Worm (Caenorhabditis elegans): ENCODE data around the gene F56D6.19.
A peak's percentile ranks its signal among the peaks of the same experiment; 100 is the strongest.

F56D6.19 gene

DNA sequence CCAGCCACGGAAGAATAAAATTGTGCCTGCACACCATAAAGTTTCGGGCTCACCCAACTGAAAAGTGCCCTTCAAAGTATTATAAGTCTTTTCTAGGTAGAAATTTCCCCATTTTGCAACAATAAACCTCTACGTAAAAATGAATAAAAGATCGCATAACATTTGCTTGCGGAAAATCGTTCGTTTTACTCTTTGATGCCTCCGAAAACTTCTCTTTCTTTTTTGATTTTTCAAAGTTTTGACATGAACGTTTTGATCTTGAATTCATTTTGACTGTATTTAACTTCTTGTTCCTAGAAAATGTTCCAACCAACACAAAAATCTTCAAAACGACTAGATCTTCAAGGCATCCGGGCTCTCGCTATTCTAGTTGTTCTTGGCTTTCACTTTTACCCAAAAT is 25.6 kb upstream of the F56D6.19 start, which contains the start of gene oac-21:
oac-21 (plus strand) TSS at position 301 of the 400 bp plus-strand sequence.
- TF ChIP-seq nhr-77 (tag; optimal IDR thresholded peaks at IDR 0.05) (no peak), nhr-42 (GFP tag; IDR thresholded peaks at IDR 0.05) (no peak), F44E2.7 (GFP tag; IDR thresholded peaks at IDR 0.05) (no peak), lir-3 (tag; optimal IDR thresholded peaks at IDR 0.05) (no peak), ZK337.2 (GFP tag; IDR thresholded peaks at IDR 0.05) (no peak), daf-19 (GFP tag; conservative IDR thresholded peaks at IDR 0.05) (no peak), zip-11 (GFP tag; IDR thresholded peaks at IDR 0.05) (no peak)

DNA sequence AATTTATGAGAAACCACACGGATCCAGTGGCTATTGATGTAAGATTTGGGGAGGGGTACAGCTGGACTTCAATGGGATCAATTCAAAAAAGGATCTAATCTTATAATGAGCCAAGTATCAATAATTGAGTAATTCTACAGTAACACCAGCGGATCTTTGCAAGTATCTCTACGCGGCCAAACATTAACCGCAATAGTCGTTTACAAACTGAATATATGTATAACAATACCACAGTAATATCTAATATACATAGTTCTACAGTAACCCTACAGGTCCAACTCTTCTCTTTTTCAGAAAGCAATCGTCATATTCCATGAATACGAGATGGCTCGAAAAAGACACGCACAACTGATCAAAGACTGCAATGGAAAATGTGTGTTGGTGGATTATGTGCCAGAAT is 22.5 kb upstream of the F56D6.19 start, which contains the start of gene F56D6.9:
F56D6.9 (plus strand) TSS at position 301 of the 400 bp plus-strand sequence.
- TF ChIP-seq hlh-30 (tag; optimal IDR thresholded peaks at IDR 0.05; ENCODE audit: insufficient read depth), result no peak

DNA sequence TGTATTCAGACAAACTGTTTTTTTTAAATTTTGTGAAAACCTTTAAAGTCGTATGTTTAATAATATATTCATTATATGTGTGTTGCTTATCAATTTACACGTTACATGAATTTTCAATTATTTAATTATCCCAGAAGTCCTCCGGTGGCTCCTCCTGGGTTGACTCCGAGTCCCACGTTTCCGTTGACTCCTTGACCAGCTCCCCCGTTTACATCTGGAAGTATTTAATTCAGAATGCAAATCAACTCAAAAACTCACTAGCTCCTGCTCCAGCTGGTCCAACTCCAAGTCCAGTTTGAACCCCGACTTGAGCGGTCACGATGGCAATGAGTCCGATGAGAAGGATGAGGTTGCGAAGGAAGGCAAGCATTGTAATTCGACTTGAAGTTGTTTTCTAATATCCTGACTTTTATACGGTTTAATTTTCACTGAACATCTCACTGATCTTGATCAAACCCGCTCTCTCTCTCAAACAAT is 20.5 kb upstream of the F56D6.19 start, which contains the start of gene F56D6.8:
F56D6.8 (minus strand) TSS at position 427 of the 477 bp plus-strand sequence.
- TF ChIP-seq unc-62 (GFP tag; optimal IDR thresholded peaks at IDR 0.05 in 1 of 2), result peak in 1 of 2 experiments; percentile 74
- no peak for TF ChIP-seq unc-62 (tag; optimal IDR thresholded peaks at IDR 0.05)
- no peak for TF ChIP-seq aly-2 (tag; optimal IDR thresholded peaks at IDR 0.05)
- TF ChIP-seq F37D6.2 (tag; optimal IDR thresholded peaks at IDR 0.05), result no peak
- no peak for TF ChIP-seq saeg-2 (GFP tag; IDR thresholded peaks at IDR 0.05)

DNA sequence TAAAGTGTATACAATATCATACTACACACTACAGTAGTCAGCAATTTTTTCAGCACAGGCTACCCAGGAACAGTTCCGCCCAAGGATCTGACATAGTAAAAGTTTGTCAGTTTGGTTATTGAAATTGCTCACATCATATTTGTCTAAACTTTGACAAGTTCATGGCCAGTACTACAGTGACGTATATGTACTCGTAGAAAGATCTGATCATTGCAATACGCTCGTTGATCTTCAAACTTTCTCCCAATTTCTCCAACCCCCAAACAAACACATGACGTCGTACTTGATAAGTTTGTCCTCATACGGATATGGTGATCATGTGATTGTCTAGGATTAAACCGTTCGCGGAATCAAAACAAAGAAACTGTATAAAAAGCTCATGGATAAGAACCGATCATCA is 19.8 kb upstream of the F56D6.19 start, which contains the start of gene dct-8:
dct-8 (plus strand) TSS at position 301 of the 400 bp plus-strand sequence.
- TF ChIP-seq pqm-1 (tag; optimal IDR thresholded peaks at IDR 0.05), result no peak
- no peak for TF ChIP-seq tra-1 (GFP tag; IDR thresholded peaks at IDR 0.05)
- TF ChIP-seq duxl-1 (tag; optimal IDR thresholded peaks at IDR 0.05; ENCODE audit: poor library complexity), result no peak
- no peak for TF ChIP-seq ceh-62 (tag; optimal IDR thresholded peaks at IDR 0.05)
- no peak for TF ChIP-seq T26A8.4 (GFP tag; IDR thresholded peaks at IDR 0.05)
- no peak for TF ChIP-seq lsy-2 (tag; optimal IDR thresholded peaks at IDR 0.05)
- TF ChIP-seq D1046.2 (GFP tag; IDR thresholded peaks at IDR 0.05), result no peak
- no peak for TF ChIP-seq hlh-30 (tag; optimal IDR thresholded peaks at IDR 0.05; ENCODE audit: insufficient read depth)
- TF ChIP-seq daf-8 (GFP tag; IDR thresholded peaks at IDR 0.05), result no peak
- TF ChIP-seq F10B5.3 (tag; optimal IDR thresholded peaks at IDR 0.05), result no peak

DNA sequence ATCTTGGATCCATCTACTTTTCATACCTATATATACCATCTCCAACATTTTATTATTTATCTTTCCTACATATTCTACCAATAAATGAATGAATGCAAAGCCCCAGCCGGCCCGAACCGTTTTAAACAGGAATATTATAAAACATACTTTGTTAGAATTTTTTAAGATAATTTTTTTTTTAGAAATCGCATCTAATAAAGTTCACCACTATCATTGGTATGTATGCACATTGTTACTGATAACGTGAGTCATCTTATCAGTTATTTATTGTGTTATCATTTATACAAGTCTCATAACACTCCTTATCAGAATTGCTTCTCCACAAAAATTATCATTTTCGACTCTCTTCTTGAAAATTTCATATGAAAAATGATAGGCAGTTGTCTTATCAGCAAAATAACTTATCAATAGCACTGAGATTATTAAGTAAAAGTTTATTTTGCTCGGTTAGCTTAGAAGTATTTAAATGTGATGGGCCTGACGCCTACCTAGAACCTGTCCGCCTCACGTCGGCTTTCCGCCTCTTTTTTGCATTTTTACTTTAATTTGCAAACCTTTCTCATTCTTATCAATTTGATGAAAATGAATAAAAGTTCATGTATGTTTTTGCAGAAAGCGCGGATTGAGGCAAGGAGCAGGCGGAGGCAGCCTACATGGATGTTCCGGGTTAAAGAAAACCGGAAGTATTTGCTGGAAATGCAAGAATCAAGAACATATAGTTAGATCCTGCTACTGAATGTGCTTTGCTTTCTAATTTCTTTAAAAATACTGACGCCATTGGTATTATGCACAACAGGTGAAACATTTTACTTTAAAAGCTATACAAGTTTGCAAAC is 14.6 kb upstream of the F56D6.19 start, which contains the start of gene srz-62:
srz-62 (plus strand) TSS at position 786 of the 836 bp plus-strand sequence.
- TF ChIP-seq nhr-41 (GFP tag; IDR thresholded peaks at IDR 0.05) (no peak), hif-1 (tag; optimal IDR thresholded peaks at IDR 0.05) (no peak), lin-29 (GFP tag; IDR thresholded peaks at IDR 0.05) (no peak), mdl-1 (tag; optimal IDR thresholded peaks at IDR 0.05) (peak in 1 of 2 experiments; percentile 70), egl-27 (tag; optimal IDR thresholded peaks at IDR 0.05) (no peak), php-3 (GFP tag; IDR thresholded peaks at IDR 0.05) (peak; percentile 98), nhr-28 (tag; optimal IDR thresholded peaks at IDR 0.05) (peak; percentile 97), unc-39 (tag; optimal IDR thresholded peaks at IDR 0.05) (no peak), pqm-1 (tag; optimal IDR thresholded peaks at IDR 0.05) (peak; percentile 100), nhr-77 (tag; optimal IDR thresholded peaks at IDR 0.05) (peak; percentile 99), daf-12 (tag; optimal IDR thresholded peaks at IDR 0.05) (no peak), hlh-11 (tag; optimal IDR thresholded peaks at IDR 0.05) (peak; percentile 86), ceh-32 (tag; optimal IDR thresholded peaks at IDR 0.05; ENCODE audit: poor library complexity) (no peak), ceh-20 (GFP tag; IDR thresholded peaks at IDR 0.05) (peak; percentile 66; the same call in 1 of the 2 replicates), T20F7.1 (GFP tag; optimal IDR thresholded peaks at IDR 0.05) (peak; percentile 53), sdz-12 (GFP tag; optimal IDR thresholded peaks at IDR 0.05) (no peak), zip-2 (tag; optimal IDR thresholded peaks at IDR 0.05) (no peak), daf-8 (GFP tag; IDR thresholded peaks at IDR 0.05) (no peak), fos-1 (tag; optimal IDR thresholded peaks at IDR 0.05) (peak; percentile 87), aha-1 (tag) (peak; percentile 71), daf-16 (GFP tag; optimal IDR thresholded peaks at IDR 0.05) (peak in 1 of 2 experiments; percentile 76), daf-16 (tag; optimal IDR thresholded peaks at IDR 0.05) (peak; percentile 97), Y105C5A.15 (GFP tag; IDR thresholded peaks at IDR 0.05) (no peak), ctbp-1 (GFP tag; IDR thresholded peaks at IDR 0.05) (no peak)

Measured in whole organism, L4 larva.